Worm (Caenorhabditis elegans) whole organism, L3 larva: ENCODE measurements around the gene C08A9.3.
"Not testable (repeated sequence)": the region's sequence is repeated elsewhere in the genome, so short reads cannot be mapped to it uniquely, and the experiment has no call there.

ENCODE experiments used
- R02D3.7 ChIP-seq: fragments of 150-350 bp; optimal IDR thresholded peaks from 2 replicates; lab custom pipeline; 2014; ENCODE audit warnings: missing biosample characterization, missing genetic modification characterization
- aly-2 ChIP-seq: fragments of 150-350 bp; optimal IDR thresholded peaks from 2 replicates; lab custom pipeline; 2014; ENCODE audit warnings: missing biosample characterization, missing genetic modification characterization
- ama-1 ChIP-seq: fragments of 150-350 bp; optimal IDR thresholded peaks from 2 replicates; lab custom pipeline; 2018
- ceh-16 ChIP-seq: sonication (generic microtip); optimal IDR thresholded peaks from 2 replicates; lab custom pipeline; 2017; ENCODE audit warnings: missing biosample characterization, missing genetic modification characterization
- ceh-82 ChIP-seq: fragments of 150-350 bp; optimal IDR thresholded peaks from 2 replicates; lab custom pipeline; 2014; ENCODE audit warnings: missing biosample characterization, missing genetic modification characterization
- daf-12 ChIP-seq: fragments of 150-350 bp; optimal IDR thresholded peaks from 2 replicates; lab custom pipeline; 2014; ENCODE audit warnings: missing biosample characterization, missing genetic modification reagents, missing genetic modification characterization
- egl-27 ChIP-seq: sonication (generic microtip); optimal IDR thresholded peaks from 4 replicates; lab custom pipeline; 2017; ENCODE audit warnings: missing biosample characterization, missing genetic modification reagents, missing genetic modification characterization
- elt-1 ChIP-seq: fragments of 150-350 bp; optimal IDR thresholded peaks from 2 replicates; lab custom pipeline; 2014; ENCODE audit warnings: missing biosample characterization, missing genetic modification characterization
- elt-2 ChIP-seq: sonication (generic microtip); optimal IDR thresholded peaks from 2 replicates; lab custom pipeline; 2016; ENCODE audit warnings: missing genetic modification reagents, mild to moderate bottlenecking, missing genetic modification characterization, missing compliant biosample characterization
- eor-1 ChIP-seq, 2 experiments: fragments of 150-350 bp; optimal IDR thresholded peaks; 2 replicates each; lab custom pipeline; 2014 to 2018; ENCODE audit warnings: missing biosample characterization in 2 of 2, missing genetic modification characterization in 2 of 2
- fkh-10 ChIP-seq: sonication (generic microtip); optimal IDR thresholded peaks from 2 replicates; lab custom pipeline; 2017; ENCODE audit warnings: missing biosample characterization, missing genetic modification reagents, missing genetic modification characterization
- fkh-2 ChIP-seq: fragments of 150-350 bp; optimal IDR thresholded peaks from 2 replicates; lab custom pipeline; 2014; ENCODE audit warnings: missing biosample characterization, missing genetic modification reagents, missing genetic modification characterization
- fos-1 ChIP-seq: fragments of 150-350 bp; optimal IDR thresholded peaks from 2 replicates; lab custom pipeline; 2014; ENCODE audit warnings: missing biosample characterization, missing genetic modification characterization
- jun-1 ChIP-seq: fragments of 150-350 bp; optimal IDR thresholded peaks from 2 replicates; lab custom pipeline; 2014; ENCODE audit warnings: missing biosample characterization, missing genetic modification reagents, missing genetic modification characterization
- lin-39 ChIP-seq: fragments of 150-350 bp; optimal IDR thresholded peaks from 2 replicates; lab custom pipeline; 2018; ENCODE audit warnings: missing biosample characterization, missing genetic modification reagents, missing genetic modification characterization
- lsy-12 ChIP-seq: sonication (generic microtip); optimal IDR thresholded peaks from 2 replicates; lab custom pipeline; 2016; ENCODE audit warnings: mild to moderate bottlenecking, missing genetic modification characterization, missing compliant biosample characterization
- mml-1 ChIP-seq: fragments of 150-350 bp; sonication (generic microtip); optimal IDR thresholded peaks from 3 replicates; lab custom pipeline; 2014; ENCODE audit warnings: missing biosample characterization, missing genetic modification characterization
- nhr-11 ChIP-seq: fragments of 150-350 bp; optimal IDR thresholded peaks from 2 replicates; lab custom pipeline; 2014; ENCODE audit warnings: missing biosample characterization, missing genetic modification characterization
- nhr-12 ChIP-seq: fragments of 150-350 bp; optimal IDR thresholded peaks from 2 replicates; lab custom pipeline; 2014; ENCODE audit warnings: missing biosample characterization, missing genetic modification characterization
- nhr-23 ChIP-seq: fragments of 150-350 bp; optimal IDR thresholded peaks from 2 replicates; lab custom pipeline; 2014; ENCODE audit warnings: missing biosample characterization, missing genetic modification reagents, missing genetic modification characterization
- nhr-25 ChIP-seq: sonication (generic microtip); optimal IDR thresholded peaks from 2 replicates; lab custom pipeline; 2017; ENCODE audit warnings: missing biosample characterization, missing genetic modification characterization
- nhr-43 ChIP-seq: sonication (generic microtip); optimal IDR thresholded peaks from 2 replicates; lab custom pipeline; 2016; ENCODE audit warnings: mild to moderate bottlenecking, missing genetic modification characterization, missing compliant biosample characterization; ENCODE audit not compliant: poor library complexity, severe bottlenecking
- nhr-67 ChIP-seq: fragments of 150-350 bp; optimal IDR thresholded peaks from 2 replicates; lab custom pipeline; 2014; ENCODE audit warnings: missing biosample characterization, missing genetic modification characterization
- nhr-76 ChIP-seq: fragments of 150-350 bp; sonication (generic microtip); optimal IDR thresholded peaks from 5 replicates; lab custom pipeline; 2014; ENCODE audit warnings: missing biosample characterization, missing genetic modification characterization
- pha-4 ChIP-seq: fragments of 150-350 bp; optimal IDR thresholded peaks from 2 replicates; lab custom pipeline; 2014; ENCODE audit warnings: missing biosample characterization, missing genetic modification reagents, missing genetic modification characterization
- pqm-1 ChIP-seq: fragments of 150-350 bp; optimal IDR thresholded peaks from 2 replicates; lab custom pipeline; 2017; ENCODE audit warnings: missing biosample characterization, missing genetic modification characterization, inconsistent platforms
- sea-2 ChIP-seq: fragments of 150-350 bp; sonication (generic microtip); optimal IDR thresholded peaks from 4 replicates; lab custom pipeline; 2014; ENCODE audit warnings: missing biosample characterization, missing genetic modification reagents, missing genetic modification characterization
- skn-1 ChIP-seq: fragments of 150-350 bp; optimal IDR thresholded peaks from 2 replicates; lab custom pipeline; 2014; ENCODE audit warnings: missing biosample characterization, missing genetic modification characterization
- snpc-4 ChIP-seq: fragments of 150-350 bp; optimal IDR thresholded peaks from 2 replicates; lab custom pipeline; 2014; ENCODE audit warnings: missing biosample characterization, missing genetic modification characterization
- tbx-2 ChIP-seq: sonication (generic microtip); optimal IDR thresholded peaks from 2 replicates; lab custom pipeline; 2016; ENCODE audit warnings: mild to moderate bottlenecking, missing genetic modification characterization, missing compliant biosample characterization
- zag-1 ChIP-seq: fragments of 150-350 bp; optimal IDR thresholded peaks from 2 replicates; lab custom pipeline; 2014; ENCODE audit warnings: missing biosample characterization, missing genetic modification characterization
- ztf-11 ChIP-seq: fragments of 150-350 bp; optimal IDR thresholded peaks from 2 replicates; lab custom pipeline; 2014; ENCODE audit warnings: missing biosample characterization, missing genetic modification characterization
- ztf-4 ChIP-seq: fragments of 150-350 bp; optimal IDR thresholded peaks from 2 replicates; lab custom pipeline; 2014; ENCODE audit warnings: missing biosample characterization, missing genetic modification characterization

Gene C08A9.3

ce11 chrX:17135704-17136103 lies 42.6 kb upstream of the C08A9.3 start:
- peak; percentile 74 for TF ChIP-seq ama-1 (lab: Kevin White, UChicago)
- TF ChIP-seq ztf-4, result no peak
- peak; percentile 38 for TF ChIP-seq pha-4 (tag; lab: Kevin White, UChicago)
- TF ChIP-seq daf-12 (tag; lab: Kevin White, UChicago), result no peak
- TF ChIP-seq jun-1 (tag; lab: Kevin White, UChicago), result peak; percentile 13
- TF ChIP-seq sea-2 (GFP tag; lab: Kevin White, UChicago), result no peak
- TF ChIP-seq pqm-1 (tag; lab: Kevin White, UChicago), result peak; percentile 40
- no peak for TF ChIP-seq nhr-23 (tag; lab: Kevin White, UChicago)
- TF ChIP-seq elt-2 (tag; lab: Kevin White, UChicago), result peak; percentile 78
- no peak for TF ChIP-seq nhr-67 (tag; lab: Kevin White, UChicago)
- TF ChIP-seq R02D3.7, result no peak
- TF ChIP-seq nhr-12 (tag; lab: Kevin White, UChicago), result no peak
- TF ChIP-seq nhr-43 (tag; lab: Kevin White, UChicago), result no peak
- no peak for TF ChIP-seq egl-27 (tag; lab: Kevin White, UChicago)

- TF ChIP-seq nhr-11 (tag; lab: Kevin White, UChicago), result no peak
- TF ChIP-seq ceh-16 (tag; lab: Kevin White, UChicago), result no peak
- no peak for TF ChIP-seq ama-1 (lab: Kevin White, UChicago)
- no peak for TF ChIP-seq eor-1 (tag; optimal IDR thresholded peaks at IDR 0.05; lab: Kevin White, UChicago)
- TF ChIP-seq, all 47 proteins: peak for 0
These were observed 41.3 kb upstream of the C08A9.3 start, which contains the start of gene K09E3.7 for ce11 chrX:17134427-17134826. K09E3.7 (minus strand) TSS chrX:17134527.

ce11 chrX:17117359-17117758 lies 24.3 kb upstream of the C08A9.3 start, which contains the start of gene K09E3.2:
K09E3.2 (plus strand) TSS chrX:17117659.
- TF ChIP-seq nhr-43 (tag; lab: Kevin White, UChicago); ceh-82 (tag; lab: Kevin White, UChicago); sea-2 (GFP tag; lab: Kevin White, UChicago): not testable (repeated sequence)

- TF ChIP-seq sea-2 (GFP tag; lab: Kevin White, UChicago) (no peak), nhr-76 (tag; lab: Kevin White, UChicago) (no peak), fkh-2 (no peak), elt-1 (tag; lab: Kevin White, UChicago) (no peak), aly-2 (tag; lab: Kevin White, UChicago) (no peak), ceh-82 (tag; lab: Kevin White, UChicago) (no peak), fos-1 (no peak), pqm-1 (tag; lab: Kevin White, UChicago) (no peak), tbx-2 (tag; lab: Kevin White, UChicago) (no peak), daf-12 (tag; lab: Kevin White, UChicago) (no peak)
These were observed 22.0 kb upstream of the C08A9.3 start, which contains the start of gene lido-6 for ce11 chrX:17115089-17115488. lido-6 (minus strand) TSS chrX:17115189.

- TF ChIP-seq tbx-2 (tag; lab: Kevin White, UChicago), result no peak
- no peak for TF ChIP-seq lsy-12 (tag; lab: Kevin White, UChicago)
- TF ChIP-seq daf-12 (tag; lab: Kevin White, UChicago), result no peak
- TF ChIP-seq eor-1 (tag; optimal IDR thresholded peaks at IDR 0.05; lab: Kevin White, UChicago), result no peak
- no peak for TF ChIP-seq skn-1
- TF ChIP-seq snpc-4 (tag; lab: Kevin White, UChicago), result no peak
- no peak for TF ChIP-seq nhr-25 (tag; lab: Kevin White, UChicago)
- TF ChIP-seq pqm-1 (tag; lab: Kevin White, UChicago), result no peak
- no peak for TF ChIP-seq lin-39
- no peak for TF ChIP-seq fkh-10 (GFP tag; lab: Kevin White, UChicago)
- no peak for TF ChIP-seq ztf-11
- no peak for TF ChIP-seq mml-1
- TF ChIP-seq R02D3.7, result no peak
- TF ChIP-seq nhr-12 (tag; lab: Kevin White, UChicago), result no peak
- no peak for TF ChIP-seq zag-1 (tag; lab: Kevin White, UChicago)
These were observed 17.5 kb upstream of the C08A9.3 start, which contains the start of gene lido-5 for ce11 chrX:17110555-17110954. lido-5 (minus strand) TSS chrX:17110655.
